Worm (Caenorhabditis elegans) whole organism, mixed stage, embryonic: Measurements from ENCODE around the gene C26B9.1.

Source experiments
- bed-3 ChIP-seq: fragments of 200-800 bp; sonication (Bioruptor generic); optimal IDR thresholded peaks from 3 replicates; lab custom pipeline; 2018; ENCODE audit warnings: mild to moderate bottlenecking, missing genetic modification characterization, moderate library complexity, missing compliant biosample characterization
- blmp-1 ChIP-seq: fragments of 150-350 bp; optimal IDR thresholded peaks from 2 replicates; lab custom pipeline; 2014; ENCODE audit warnings: missing biosample characterization, missing genetic modification characterization
- ceh-39 ChIP-seq: fragments of 150-350 bp; optimal IDR thresholded peaks from 2 replicates; lab custom pipeline; 2014; ENCODE audit warnings: missing biosample characterization, missing genetic modification characterization
- ceh-43 ChIP-seq: fragments of 200-800 bp; sonication (Bioruptor generic); optimal IDR thresholded peaks from 2 replicates; lab custom pipeline; 2018; ENCODE audit warnings: mild to moderate bottlenecking, missing genetic modification characterization, moderate library complexity, missing compliant biosample characterization
- ceh-83 ChIP-seq: fragments of 200-800 bp; sonication (Bioruptor generic); optimal IDR thresholded peaks from 2 replicates; lab custom pipeline; 2018; ENCODE audit warnings: mild to moderate bottlenecking, missing genetic modification characterization, missing compliant biosample characterization
- ces-1 ChIP-seq: fragments of 150-350 bp; optimal IDR thresholded peaks from 2 replicates; lab custom pipeline; 2014; ENCODE audit warnings: missing biosample characterization, missing genetic modification reagents, missing genetic modification characterization
- cnd-1 ChIP-seq: fragments of 200-800 bp; sonication (Bioruptor generic); optimal IDR thresholded peaks from 2 replicates; lab custom pipeline; 2018; ENCODE audit warnings: mild to moderate bottlenecking, missing genetic modification characterization, missing compliant biosample characterization
- drap-1 ChIP-seq: fragments of 200-800 bp; sonication (Bioruptor generic); optimal IDR thresholded peaks from 3 replicates; lab custom pipeline; 2018; ENCODE audit warnings: mild to moderate bottlenecking, missing genetic modification characterization, missing compliant biosample characterization
- elt-1 ChIP-seq: sonication (generic microtip); optimal IDR thresholded peaks from 2 replicates; lab custom pipeline; 2017; ENCODE audit warnings: missing genetic modification characterization, mild to moderate bottlenecking, missing compliant biosample characterization, antibody characterized with exemption, moderate library complexity, borderline replicate concordance; ENCODE audit not compliant: insufficient read depth
- elt-3 ChIP-seq: fragments of 150-350 bp; optimal IDR thresholded peaks from 2 replicates; lab custom pipeline; 2014; ENCODE audit warnings: missing biosample characterization, missing genetic modification characterization
- flh-1 ChIP-seq: fragments of 200-800 bp; sonication (Bioruptor generic); optimal IDR thresholded peaks from 2 replicates; lab custom pipeline; 2018; ENCODE audit warnings: mild to moderate bottlenecking, missing genetic modification characterization, moderate library complexity, missing compliant biosample characterization
- ham-2 ChIP-seq: fragments of 200-800 bp; sonication (Bioruptor generic); optimal IDR thresholded peaks from 2 replicates; lab custom pipeline; 2018; ENCODE audit warnings: mild to moderate bottlenecking, missing genetic modification characterization, missing compliant biosample characterization
- lin-13 ChIP-seq: fragments of 150-350 bp; optimal IDR thresholded peaks from 2 replicates; lab custom pipeline; 2014; ENCODE audit warnings: missing biosample characterization, missing genetic modification characterization
- lin-32 ChIP-seq: fragments of 200-800 bp; sonication (Bioruptor generic); optimal IDR thresholded peaks from 2 replicates; lab custom pipeline; 2018; ENCODE audit warnings: mild to moderate bottlenecking, missing genetic modification characterization, missing compliant biosample characterization
- lsy-2 ChIP-seq: fragments of 150-350 bp; optimal IDR thresholded peaks from 2 replicates; lab custom pipeline; 2014; ENCODE audit warnings: missing biosample characterization, missing genetic modification characterization
- mab-5 ChIP-seq: fragments of 150-350 bp; optimal IDR thresholded peaks from 2 replicates; lab custom pipeline; 2014; ENCODE audit warnings: missing biosample characterization, missing genetic modification characterization
- mep-1 ChIP-seq: fragments of 150-350 bp; optimal IDR thresholded peaks from 2 replicates; lab custom pipeline; 2017; ENCODE audit warnings: missing biosample characterization, missing genetic modification reagents, missing genetic modification characterization, inconsistent platforms
- mls-2 ChIP-seq: sonication (generic microtip); optimal IDR thresholded peaks from 2 replicates; lab custom pipeline; 2016; ENCODE audit warnings: mild to moderate bottlenecking, missing genetic modification characterization, moderate library complexity, missing compliant biosample characterization
- nhr-12 ChIP-seq: fragments of 150-350 bp; optimal IDR thresholded peaks from 2 replicates; lab custom pipeline; 2014; ENCODE audit warnings: missing biosample characterization, missing genetic modification characterization
- nhr-2 ChIP-seq: fragments of 150-350 bp; optimal IDR thresholded peaks from 2 replicates; lab custom pipeline; 2014; ENCODE audit warnings: missing biosample characterization, missing genetic modification characterization
- nhr-237 ChIP-seq: fragments of 150-350 bp; optimal IDR thresholded peaks from 2 replicates; lab custom pipeline; 2014; ENCODE audit warnings: missing biosample characterization, missing genetic modification characterization
- nhr-28 ChIP-seq: fragments of 150-350 bp; optimal IDR thresholded peaks from 2 replicates; lab custom pipeline; 2014; ENCODE audit warnings: missing biosample characterization, missing genetic modification characterization
- nhr-76 ChIP-seq: sonication (generic microtip); optimal IDR thresholded peaks from 2 replicates; lab custom pipeline; 2017; ENCODE audit warnings: missing biosample characterization, missing genetic modification characterization
- pha-4 ChIP-seq: fragments of 150-350 bp; optimal IDR thresholded peaks from 2 replicates; lab custom pipeline; 2018; ENCODE audit warnings: missing biosample characterization, missing genetic modification reagents, missing genetic modification characterization
- sem-2 ChIP-seq: fragments of 200-800 bp; sonication (Bioruptor generic); optimal IDR thresholded peaks from 2 replicates; lab custom pipeline; 2018; ENCODE audit warnings: mild to moderate bottlenecking, missing genetic modification characterization, missing compliant biosample characterization
- sptf-1 ChIP-seq: sonication (generic microtip); optimal IDR thresholded peaks from 2 replicates; lab custom pipeline; 2017; ENCODE audit warnings: mild to moderate bottlenecking, missing genetic modification characterization, moderate library complexity, missing compliant biosample characterization
- tbx-8 ChIP-seq: fragments of 200-800 bp; sonication (Bioruptor generic); optimal IDR thresholded peaks from 2 replicates; lab custom pipeline; 2018; ENCODE audit warnings: mild to moderate bottlenecking, missing genetic modification characterization, moderate library complexity, missing compliant biosample characterization
- unc-120 ChIP-seq: sonication (generic microtip); optimal IDR thresholded peaks from 2 replicates; lab custom pipeline; 2017; ENCODE audit warnings: missing genetic modification characterization, missing compliant biosample characterization; ENCODE audit not compliant: poor library complexity, severe bottlenecking
- unc-39 ChIP-seq: fragments of 150-350 bp; optimal IDR thresholded peaks from 2 replicates; lab custom pipeline; 2014; ENCODE audit warnings: missing biosample characterization, missing genetic modification characterization
- unc-62 ChIP-seq: fragments of 150-350 bp; optimal IDR thresholded peaks from 2 replicates; lab custom pipeline; 2014; ENCODE audit warnings: missing biosample characterization, missing genetic modification reagents, missing genetic modification characterization
- zip-8 ChIP-seq: fragments of 150-350 bp; optimal IDR thresholded peaks from 2 replicates; lab custom pipeline; 2014; ENCODE audit warnings: missing biosample characterization, missing genetic modification characterization

C26B9.1 gene

ce11 chrX:5339357-5339756 lies 5.0 kb upstream of the C26B9.1 start:
- TF ChIP-seq nhr-28 (no peak), blmp-1 (tag; lab: Kevin White, UChicago) (no peak), ham-2 (no peak), sptf-1 (no peak)

ce11 chrX:5339889-5340288 lies 4.5 kb upstream of the C26B9.1 start, which contains the start of gene C26B9.2:
Gene C26B9.2 (plus strand): TSS chrX:5340189.
- TF ChIP-seq bed-3 (GFP tag; lab: Kevin White, UChicago) (no peak), unc-120 (tag; lab: Kevin White, UChicago) (no peak), lsy-2 (tag; lab: Kevin White, UChicago) (no peak), mep-1 (tag; lab: Kevin White, UChicago) (no peak), lin-13 (tag; lab: Kevin White, UChicago) (no peak), sptf-1 (no peak), sem-2 (GFP tag; lab: Kevin White, UChicago) (no peak), blmp-1 (tag; lab: Kevin White, UChicago) (no peak), ces-1 (GFP tag; lab: Kevin White, UChicago) (no peak), mls-2 (tag; lab: Kevin White, UChicago) (no peak), ceh-39 (tag; lab: Kevin White, UChicago) (no peak), nhr-76 (tag; lab: Kevin White, UChicago) (no peak), ceh-43 (GFP tag; lab: Kevin White, UChicago) (no peak), ceh-83 (GFP tag; lab: Kevin White, UChicago) (no peak), zip-8 (no peak), unc-39 (no peak)

ce11 chrX:5342007-5342406 lies 2.4 kb upstream of the C26B9.1 start, which contains the start of gene C26B9.7:
Gene C26B9.7 (plus strand): TSS chrX:5342307.
- TF ChIP-seq unc-39 = no peak

ce11 chrX:5346303-5346702 lies 1.9 kb downstream of the C26B9.1 start:
- TF ChIP-seq ceh-43 (GFP tag; lab: Kevin White, UChicago) = no peak
- TF ChIP-seq nhr-76 (tag; lab: Kevin White, UChicago) = no peak
- no peak for TF ChIP-seq nhr-12 (tag; lab: Kevin White, UChicago)
- TF ChIP-seq lin-32 = no peak
- no peak for TF ChIP-seq nhr-237 (tag; lab: Kevin White, UChicago)
- TF ChIP-seq lsy-2 (tag; lab: Kevin White, UChicago) = no peak
- no peak for TF ChIP-seq zip-8
- no peak for TF ChIP-seq sem-2 (GFP tag; lab: Kevin White, UChicago)

- TF ChIP-seq elt-3 (tag; lab: Kevin White, UChicago) (no peak), mls-2 (tag; lab: Kevin White, UChicago) (no peak)
Observed at ce11 chrX:5347856-5348255, 3.5 kb downstream of the C26B9.1 start.

- TF ChIP-seq blmp-1 (tag; lab: Kevin White, UChicago) (no peak), tbx-8 (GFP tag; lab: Kevin White, UChicago) (no peak), cnd-1 (tag; lab: Kevin White, UChicago) (no peak), nhr-237 (tag; lab: Kevin White, UChicago) (no peak), elt-1 (no peak), lin-32 (no peak), drap-1 (GFP tag; lab: Kevin White, UChicago) (no peak), lin-13 (tag; lab: Kevin White, UChicago) (no peak), sem-2 (GFP tag; lab: Kevin White, UChicago) (no peak), ces-1 (GFP tag; lab: Kevin White, UChicago) (no peak), zip-8 (no peak), nhr-2 (no peak), ceh-43 (GFP tag; lab: Kevin White, UChicago) (no peak), unc-62 (GFP tag; lab: Kevin White, UChicago) (no peak), ceh-83 (GFP tag; lab: Kevin White, UChicago) (no peak), pha-4 (tag; lab: Kevin White, UChicago) (no peak), mab-5 (tag; lab: Kevin White, UChicago) (no peak), flh-1 (GFP tag; lab: Kevin White, UChicago) (no peak), ceh-39 (tag; lab: Kevin White, UChicago) (no peak)
Observed at ce11 chrX:5348529-5349148, 4.3 kb downstream of the C26B9.1 start, which contains the start of gene syx-3. Gene syx-3 (plus strand): TSS chrX:5349098.
